Fruit fly (Drosophila melanogaster): ENCODE measurements around the gene CG5708.

dm6 chr2L:10220010-10220409 lies 6.6 kb downstream of the CG5708 start:
- no peak for TF ChIP-seq CG17806 (tag; optimal IDR thresholded peaks at IDR 0.05)
- no peak for TF ChIP-seq fd96Ca (GFP tag; IDR thresholded peaks at IDR 0.05)
- TF ChIP-seq rn (GFP tag; IDR thresholded peaks at IDR 0.05) = no peak
- no peak for TF ChIP-seq CG12605 (GFP tag; IDR thresholded peaks at IDR 0.05)
- no peak for TF ChIP-seq CG10348 (GFP tag; IDR thresholded peaks at IDR 0.05)
- no peak for TF ChIP-seq CG13204 (GFP tag; optimal IDR thresholded peaks at IDR 0.05)
